Worm (Caenorhabditis elegans) whole organism, L2 larva: ENCODE data around the gene Y105C5A.1272.
"Not testable (repeated sequence)": the region's sequence is repeated elsewhere in the genome, so short reads cannot be mapped to it uniquely, and the experiment has no call there.

ENCODE experiments used
- C34F6.9 ChIP-seq: fragments of 150-350 bp; optimal IDR thresholded peaks from 2 replicates; lab custom pipeline; 2014; ENCODE audit warnings: missing biosample characterization, missing genetic modification characterization
- R02D3.7 ChIP-seq: fragments of 150-350 bp; optimal IDR thresholded peaks from 2 replicates; lab custom pipeline; 2014; ENCODE audit warnings: missing biosample characterization, missing genetic modification characterization
- Y55F3AM.14 ChIP-seq: fragments of 200-800 bp; sonication (Bioruptor generic); optimal IDR thresholded peaks from 2 replicates; lab custom pipeline; 2018; ENCODE audit warnings: mild to moderate bottlenecking, missing genetic modification characterization, missing compliant biosample characterization
- ZK546.5 ChIP-seq: sonication (generic microtip); optimal IDR thresholded peaks from 2 replicates; lab custom pipeline; 2017; ENCODE audit warnings: missing biosample characterization, missing genetic modification characterization
- alr-1 ChIP-seq: fragments of 150-350 bp; optimal IDR thresholded peaks from 2 replicates; lab custom pipeline; 2014; ENCODE audit warnings: missing biosample characterization, missing genetic modification characterization
- aly-2 ChIP-seq: fragments of 150-350 bp; optimal IDR thresholded peaks from 2 replicates; lab custom pipeline; 2014; ENCODE audit warnings: missing biosample characterization, missing genetic modification characterization
- ama-1 ChIP-seq: fragments of 150-350 bp; optimal IDR thresholded peaks from 2 replicates; lab custom pipeline; 2018; ENCODE audit warnings: inconsistent platforms
- blmp-1 ChIP-seq: sonication (generic microtip); optimal IDR thresholded peaks from 2 replicates; lab custom pipeline; 2017; ENCODE audit warnings: missing genetic modification characterization, mild to moderate bottlenecking, missing compliant biosample characterization, antibody characterized with exemption, moderate library complexity; ENCODE audit not compliant: insufficient read depth
- ceh-16 ChIP-seq: fragments of 150-350 bp; optimal IDR thresholded peaks from 2 replicates; lab custom pipeline; 2014; ENCODE audit warnings: missing biosample characterization, missing genetic modification characterization
- crh-2 ChIP-seq: sonication (generic microtip); optimal IDR thresholded peaks from 2 replicates; lab custom pipeline; 2017; ENCODE audit warnings: missing biosample characterization, missing genetic modification characterization
- dmd-4 ChIP-seq: sonication (generic microtip); optimal IDR thresholded peaks from 2 replicates; lab custom pipeline; 2017; ENCODE audit warnings: missing biosample characterization, missing genetic modification characterization
- egl-27 ChIP-seq: sonication (generic microtip); optimal IDR thresholded peaks from 3 replicates; lab custom pipeline; 2017; ENCODE audit warnings: missing biosample characterization, missing genetic modification reagents, missing genetic modification characterization
- elt-1 ChIP-seq: fragments of 150-350 bp; optimal IDR thresholded peaks from 2 replicates; lab custom pipeline; 2014; ENCODE audit warnings: missing biosample characterization, missing genetic modification characterization
- elt-3 ChIP-seq: sonication (generic microtip); optimal IDR thresholded peaks from 2 replicates; lab custom pipeline; 2017; ENCODE audit warnings: missing biosample characterization, missing genetic modification characterization
- fos-1 ChIP-seq: fragments of 150-350 bp; optimal IDR thresholded peaks from 2 replicates; lab custom pipeline; 2014; ENCODE audit warnings: missing biosample characterization, missing genetic modification characterization
- lin-11 ChIP-seq: fragments of 150-350 bp; sonication (generic microtip); optimal IDR thresholded peaks from 2 replicates; lab custom pipeline; 2014; ENCODE audit warnings: missing biosample characterization, missing genetic modification characterization, inconsistent platforms, mixed read lengths
- lin-13 ChIP-seq: fragments of 150-350 bp; optimal IDR thresholded peaks from 2 replicates; lab custom pipeline; 2014; ENCODE audit warnings: missing biosample characterization, missing genetic modification reagents, missing genetic modification characterization
- lin-39 ChIP-seq: fragments of 150-350 bp; optimal IDR thresholded peaks from 2 replicates; lab custom pipeline; 2014; ENCODE audit warnings: missing biosample characterization, missing genetic modification reagents, missing genetic modification characterization
- mab-5 ChIP-seq: fragments of 150-350 bp; optimal IDR thresholded peaks from 2 replicates; lab custom pipeline; 2014; ENCODE audit warnings: missing biosample characterization, missing genetic modification characterization
- nhr-10 ChIP-seq: sonication (generic microtip); optimal IDR thresholded peaks from 2 replicates; lab custom pipeline; 2017; ENCODE audit warnings: missing biosample characterization, missing genetic modification characterization
- nhr-11 ChIP-seq: fragments of 150-350 bp; optimal IDR thresholded peaks from 2 replicates; lab custom pipeline; 2014; ENCODE audit warnings: missing biosample characterization, missing genetic modification characterization
- nhr-12 ChIP-seq: fragments of 150-350 bp; optimal IDR thresholded peaks from 2 replicates; lab custom pipeline; 2014; ENCODE audit warnings: missing biosample characterization, missing genetic modification characterization
- nhr-129 ChIP-seq: fragments of 150-350 bp; optimal IDR thresholded peaks from 2 replicates; lab custom pipeline; 2014; ENCODE audit warnings: missing biosample characterization, missing genetic modification characterization
- nhr-237 ChIP-seq: fragments of 150-350 bp; optimal IDR thresholded peaks from 2 replicates; lab custom pipeline; 2014; ENCODE audit warnings: missing biosample characterization, missing genetic modification characterization
- nhr-6 ChIP-seq: fragments of 150-350 bp; optimal IDR thresholded peaks from 2 replicates; lab custom pipeline; 2014; ENCODE audit warnings: missing biosample characterization, missing genetic modification characterization
- nhr-77 ChIP-seq: fragments of 150-350 bp; optimal IDR thresholded peaks from 2 replicates; lab custom pipeline; 2014; ENCODE audit warnings: missing biosample characterization, missing genetic modification characterization
- skn-1 ChIP-seq: sonication (generic microtip); optimal IDR thresholded peaks from 2 replicates; lab custom pipeline; 2017; ENCODE audit warnings: missing biosample characterization, missing genetic modification characterization
- sma-3 ChIP-seq: sonication (generic microtip); optimal IDR thresholded peaks from 2 replicates; lab custom pipeline; 2016; ENCODE audit warnings: missing genetic modification reagents, missing genetic modification characterization, missing compliant biosample characterization
- sma-9 ChIP-seq, 2 experiments: fragments of 150-350 bp in 1 of 2; sonication (generic microtip) in 1 of 2; optimal IDR thresholded peaks; 2 replicates each; lab custom pipeline; 2014 to 2016; ENCODE audit warnings: missing genetic modification characterization in 2 of 2, mild to moderate bottlenecking in 1 of 2, missing biosample characterization in 1 of 2, missing compliant biosample characterization in 1 of 2, missing genetic modification reagents in 1 of 2, moderate library complexity in 1 of 2
- snpc-4 ChIP-seq: fragments of 150-350 bp; optimal IDR thresholded peaks from 2 replicates; lab custom pipeline; 2014; ENCODE audit warnings: missing biosample characterization, missing genetic modification characterization
- unc-39 ChIP-seq: fragments of 150-350 bp; optimal IDR thresholded peaks from 2 replicates; lab custom pipeline; 2014; ENCODE audit warnings: missing biosample characterization, missing genetic modification characterization
- unc-55 ChIP-seq: fragments of 150-350 bp; sonication (generic microtip); optimal IDR thresholded peaks from 3 replicates; lab custom pipeline; 2014; ENCODE audit warnings: missing biosample characterization, missing genetic modification reagents, missing genetic modification characterization
- unc-62 ChIP-seq: fragments of 150-350 bp; optimal IDR thresholded peaks from 2 replicates; lab custom pipeline; 2014; ENCODE audit warnings: missing biosample characterization, missing genetic modification reagents, missing genetic modification characterization
- zag-1 ChIP-seq: fragments of 150-350 bp; optimal IDR thresholded peaks from 2 replicates; lab custom pipeline; 2014; ENCODE audit warnings: missing biosample characterization, missing genetic modification characterization
- ztf-1 ChIP-seq: fragments of 200-800 bp; sonication (Bioruptor generic); conservative IDR thresholded peaks from 2 replicates; pipeline ENCODE4 v1.3.6; 2022; ENCODE audit warnings: missing genetic modification characterization, missing compliant biosample characterization
- ztf-11 ChIP-seq: sonication (generic microtip); optimal IDR thresholded peaks from 2 replicates; lab custom pipeline; 2017; ENCODE audit warnings: missing biosample characterization, missing genetic modification characterization
- ztf-4 ChIP-seq: fragments of 150-350 bp; optimal IDR thresholded peaks from 2 replicates; lab custom pipeline; 2014; ENCODE audit warnings: missing biosample characterization, missing genetic modification characterization

Gene Y105C5A.1272

ce11 chrIV:15681445-15681844 lies 34.7 kb downstream of the Y105C5A.1272 start, which contains the start of gene Y105C5A.26:
Gene Y105C5A.26, minus strand, starts transcription at chrIV:15681545.
- not testable (repeated sequence) for TF ChIP-seq zag-1, aly-2, fos-1 (tag; lab: Kevin White, UChicago)

- TF ChIP-seq elt-3 (tag; lab: Kevin White, UChicago) (no peak), lin-39 (tag; lab: Kevin White, UChicago) (no peak), mab-5 (no peak), elt-1 (tag; lab: Kevin White, UChicago) (no peak), sma-9 (GFP tag; optimal IDR thresholded peaks at IDR 0.05; lab: Kevin White, UChicago) (no peak), sma-9 (tag; optimal IDR thresholded peaks at IDR 0.05; lab: Kevin White, UChicago) (no peak), alr-1 (no peak)
Measured at ce11 chrIV:15684521-15684920, 37.7 kb downstream of the Y105C5A.1272 start.

ce11 chrIV:15686233-15686632 lies 39.4 kb downstream of the Y105C5A.1272 start:
- TF ChIP-seq ztf-11 (tag; lab: Kevin White, UChicago) (no peak), nhr-237 (tag; lab: Kevin White, UChicago) (no peak), egl-27 (tag; lab: Kevin White, UChicago) (no peak)

DNA sequence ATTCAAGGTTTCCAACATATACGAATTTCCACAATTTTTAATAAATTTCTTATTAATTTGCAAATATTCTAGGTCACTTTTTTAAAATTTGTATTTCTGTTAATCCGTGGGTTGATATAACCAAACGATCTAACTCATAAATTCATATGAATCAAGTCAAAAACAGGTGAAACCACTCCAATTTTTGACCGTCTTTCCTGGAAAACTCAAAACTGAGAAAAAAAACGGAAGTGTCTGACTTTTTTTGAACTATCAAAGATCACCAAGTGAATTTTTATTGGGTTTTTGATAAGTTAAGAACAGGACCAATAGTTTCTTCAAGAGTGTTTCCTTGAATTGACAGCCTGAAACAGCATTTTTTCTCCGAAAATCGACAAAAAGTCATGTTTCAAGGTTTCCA lies 41.0 kb downstream of the Y105C5A.1272 start:
- TF ChIP-seq skn-1 (tag; lab: Kevin White, UChicago) = no peak

DNA sequence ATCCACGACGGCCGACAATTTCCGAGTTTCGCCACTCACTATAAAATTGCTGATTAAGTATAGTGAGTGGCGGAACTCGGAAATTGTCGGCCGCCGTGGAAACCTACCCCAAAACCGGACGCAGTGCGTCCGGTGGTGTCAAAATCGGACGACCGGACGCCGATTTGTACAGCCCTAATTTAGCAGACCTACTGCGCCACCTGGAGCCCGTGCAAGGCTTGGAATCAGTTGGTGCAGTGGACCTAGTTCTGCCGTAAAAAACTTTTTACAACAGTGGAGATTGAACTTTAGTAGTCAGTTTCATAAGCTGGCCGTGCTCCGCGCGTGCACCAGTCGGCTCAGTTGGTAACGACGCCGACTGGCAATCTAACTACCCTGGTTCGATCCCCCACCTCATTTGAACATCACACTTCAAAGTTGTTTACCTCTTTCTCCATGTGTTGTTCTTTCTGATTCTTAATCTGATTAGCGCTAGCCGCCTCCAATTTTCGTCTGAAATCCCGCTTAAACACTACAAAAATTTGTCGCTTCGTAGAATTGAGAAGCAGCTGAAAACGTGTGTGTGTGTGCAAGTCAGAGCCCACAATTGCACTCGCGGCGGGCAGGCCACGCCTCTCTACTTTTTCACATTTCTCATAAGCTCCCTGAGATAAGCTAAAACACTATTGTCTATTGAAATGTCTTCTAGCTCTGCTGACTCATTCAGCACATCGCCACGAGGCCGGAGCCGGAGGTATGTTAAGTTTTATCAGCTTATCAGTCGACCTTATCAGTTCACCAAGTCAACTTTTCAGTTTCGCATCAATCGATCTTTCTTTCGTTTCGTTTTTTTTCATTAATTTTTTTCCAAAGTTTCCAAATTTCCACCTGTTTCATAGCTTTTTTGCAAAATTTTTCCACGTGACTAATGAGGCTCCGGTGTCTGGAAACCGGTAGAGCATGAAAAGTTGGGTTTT lies 42.0 kb downstream of the Y105C5A.1272 start, which contains the start of gene Y105C5A.15:
Y105C5A.15 (plus strand) TSS at position 678 of the 956 bp plus-strand sequence.
- TF ChIP-seq fos-1 (tag; lab: Kevin White, UChicago) = peak; percentile 82
- no peak for TF ChIP-seq skn-1 (tag; lab: Kevin White, UChicago)
- TF ChIP-seq, all 48 proteins: peak for 1

- TF ChIP-seq ztf-1 = no peak
- no peak for TF ChIP-seq lin-39 (tag; lab: Kevin White, UChicago)
- TF ChIP-seq unc-55 (GFP tag; lab: Kevin White, UChicago) = no peak
- no peak for TF ChIP-seq zag-1 (tag; lab: Kevin White, UChicago)
Measured at ce11 chrIV:15691829-15692228, 45.0 kb downstream of the Y105C5A.1272 start.

DNA sequence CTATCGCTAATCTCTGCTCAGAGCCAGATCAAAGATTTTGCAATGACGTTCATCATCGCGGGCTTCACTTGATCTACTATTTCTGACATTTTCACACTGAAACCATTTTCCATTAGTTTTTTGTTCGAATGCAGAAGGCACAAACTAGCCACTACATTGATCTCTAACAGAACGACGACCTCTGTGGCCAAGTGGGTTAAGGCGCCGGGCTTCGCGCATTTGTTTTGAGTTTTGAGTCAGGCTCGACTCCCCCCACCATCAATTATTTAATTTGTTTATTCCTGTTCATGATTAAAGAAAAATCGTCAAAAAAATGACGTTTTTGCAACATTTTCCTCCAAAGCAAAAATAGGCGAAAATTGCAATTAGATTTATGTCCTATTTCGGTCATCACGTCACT lies 46.5 kb downstream of the Y105C5A.1272 start:
- no peak for TF ChIP-seq ceh-16 (tag; lab: Kevin White, UChicago)
- no peak for TF ChIP-seq fos-1 (tag; lab: Kevin White, UChicago)
- no peak for TF ChIP-seq sma-3
- TF ChIP-seq nhr-129 = no peak
- TF ChIP-seq nhr-10 (tag; lab: Kevin White, UChicago) = no peak
- TF ChIP-seq nhr-11 (tag; lab: Kevin White, UChicago) = no peak
- no peak for TF ChIP-seq ztf-1
- no peak for TF ChIP-seq R02D3.7 (tag; lab: Kevin White, UChicago)
- no peak for TF ChIP-seq blmp-1 (tag; lab: Kevin White, UChicago)
- no peak for TF ChIP-seq unc-39 (tag; lab: Kevin White, UChicago)
- no peak for TF ChIP-seq dmd-4

ce11 chrIV:15695274-15695673 lies 48.5 kb downstream of the Y105C5A.1272 start:
- no peak for TF ChIP-seq lin-11 (tag; lab: Kevin White, UChicago)
- TF ChIP-seq lin-13 (GFP tag; lab: Kevin White, UChicago) = no peak
- TF ChIP-seq snpc-4 (tag; lab: Kevin White, UChicago) = no peak
- no peak for TF ChIP-seq C34F6.9 (tag; lab: Kevin White, UChicago)
- no peak for TF ChIP-seq nhr-12
- no peak for TF ChIP-seq Y55F3AM.14 (GFP tag; lab: Kevin White, UChicago)
- no peak for TF ChIP-seq nhr-6 (tag; lab: Kevin White, UChicago)
- TF ChIP-seq unc-62 (GFP tag; lab: Kevin White, UChicago) = no peak
- no peak for TF ChIP-seq ztf-4
- TF ChIP-seq sma-3 = no peak
- TF ChIP-seq dmd-4 = no peak
- no peak for TF ChIP-seq fos-1 (tag; lab: Kevin White, UChicago)
- TF ChIP-seq alr-1 = no peak
- no peak for TF ChIP-seq crh-2 (tag; lab: Kevin White, UChicago)
- TF ChIP-seq mab-5 = no peak
- no peak for TF ChIP-seq ama-1 (lab: Kevin White, UChicago)
- no peak for TF ChIP-seq ZK546.5 (tag; lab: Kevin White, UChicago)
- no peak for TF ChIP-seq nhr-77 (tag; lab: Kevin White, UChicago)
- no peak for TF ChIP-seq R02D3.7 (tag; lab: Kevin White, UChicago)
- no peak for TF ChIP-seq nhr-10 (tag; lab: Kevin White, UChicago)
